Worm (Caenorhabditis elegans) whole organism, early embryonic: ENCODE data around the gene F58E6.11.

Experiments used
- B0310.2 ChIP-seq: sonication (generic microtip); optimal IDR thresholded peaks from 2 replicates; lab custom pipeline; 2016; ENCODE audit warnings: mild to moderate bottlenecking, missing genetic modification characterization, missing compliant biosample characterization
- F13C5.2 ChIP-seq: sonication (generic microtip); optimal IDR thresholded peaks from 2 replicates; lab custom pipeline; 2017; ENCODE audit warnings: mild to moderate bottlenecking, missing genetic modification characterization, inconsistent platforms, missing compliant biosample characterization
- aly-1 ChIP-seq: sonication (generic microtip); optimal IDR thresholded peaks from 2 replicates; lab custom pipeline; 2016; ENCODE audit warnings: missing genetic modification characterization, missing compliant biosample characterization
- ama-1 ChIP-seq: fragments of 150-350 bp; optimal IDR thresholded peaks from 2 replicates; lab custom pipeline; 2014
- ceh-13 ChIP-seq: fragments of 200-800 bp; sonication (Bioruptor generic); optimal IDR thresholded peaks from 2 replicates; lab custom pipeline; 2018; ENCODE audit warnings: mild to moderate bottlenecking, missing genetic modification characterization, missing compliant biosample characterization
- ceh-36 ChIP-seq: sonication (generic microtip); optimal IDR thresholded peaks from 2 replicates; lab custom pipeline; 2016; ENCODE audit warnings: missing genetic modification characterization, inconsistent platforms, missing compliant biosample characterization
- ets-7 ChIP-seq: sonication (generic microtip); optimal IDR thresholded peaks from 2 replicates; lab custom pipeline; 2016; ENCODE audit warnings: missing genotype, missing genetic modification characterization, missing compliant biosample characterization
- flt-1 ChIP-seq: fragments of 200-800 bp; sonication (Bioruptor generic); IDR thresholded peaks from 2 replicates; pipeline ENCODE4 v1.3.6; 2022; ENCODE audit warnings: missing genetic modification characterization, missing compliant biosample characterization
- hmbx-1 ChIP-seq: sonication (generic microtip); optimal IDR thresholded peaks from 2 replicates; lab custom pipeline; 2016; ENCODE audit warnings: mild to moderate bottlenecking, missing genetic modification characterization, missing compliant biosample characterization
- hmg-4 ChIP-seq: fragments of 200-800 bp; sonication (Bioruptor generic); optimal IDR thresholded peaks from 2 replicates; lab custom pipeline; 2018; ENCODE audit warnings: mild to moderate bottlenecking, missing genetic modification characterization, missing compliant biosample characterization
- hnd-1 ChIP-seq: sonication (generic microtip); optimal IDR thresholded peaks from 2 replicates; lab custom pipeline; 2016; ENCODE audit warnings: missing genetic modification characterization, missing compliant biosample characterization
- pes-1 ChIP-seq: fragments of 200-800 bp; sonication (Bioruptor generic); IDR thresholded peaks from 2 replicates; pipeline ENCODE4 v1.3.6; 2022; ENCODE audit warnings: missing genetic modification reagents, missing genetic modification characterization, missing compliant biosample characterization
- scrt-1 ChIP-seq: fragments of 200-800 bp; sonication (Bioruptor generic); IDR thresholded peaks from 2 replicates; pipeline ENCODE4 v1.3.6; 2022; ENCODE audit warnings: missing genetic modification characterization, missing compliant biosample characterization
- sea-1 ChIP-seq: fragments of 200-800 bp; sonication (Bioruptor generic); conservative IDR thresholded peaks from 2 replicates; pipeline ENCODE4 v1.3.6; 2022; ENCODE audit warnings: missing genetic modification characterization, missing compliant biosample characterization
- tbx-11 ChIP-seq: fragments of 200-800 bp; sonication (Bioruptor generic); IDR thresholded peaks from 2 replicates; pipeline ENCODE4 v1.3.6; 2022; ENCODE audit warnings: missing genetic modification characterization, missing compliant biosample characterization
- tbx-37 ChIP-seq: fragments of 200-800 bp; sonication (Bioruptor generic); conservative IDR thresholded peaks from 2 replicates; pipeline ENCODE4 v1.3.6; 2022; ENCODE audit warnings: missing genetic modification reagents, missing genetic modification characterization, missing compliant biosample characterization
- tra-4 ChIP-seq: sonication (generic microtip); optimal IDR thresholded peaks from 2 replicates; lab custom pipeline; 2017; ENCODE audit warnings: missing genetic modification characterization, missing compliant biosample characterization

F58E6.11 gene

ce11 chrV:9777645-9778044, 19.9 kb upstream of the F58E6.11 start, which contains the start of gene smg-4:
smg-4 (minus strand) TSS chrV:9777745.
- TF ChIP-seq tra-4 (tag; lab: Kevin White, UChicago) (no peak), hmbx-1 (tag; lab: Kevin White, UChicago) (no peak), tbx-37 (GFP tag; lab: Robert Waterston, UW) (no peak), aly-1 (no peak)

ce11 chrV:9775734-9776133, 17.9 kb upstream of the F58E6.11 start, which contains the start of gene F46B6.12:
F46B6.12 (minus strand) TSS chrV:9775834.
- TF ChIP-seq tra-4 (tag; lab: Kevin White, UChicago) (no peak), ama-1 (lab: Kevin White, UChicago) (no peak), ceh-13 (GFP tag; lab: Kevin White, UChicago) (no peak), hmbx-1 (tag; lab: Kevin White, UChicago) (no peak), pes-1 (GFP tag; lab: Robert Waterston, UW) (no peak), F13C5.2 (tag; lab: Kevin White, UChicago) (no peak), hnd-1 (tag; lab: Kevin White, UChicago) (no peak)

- no peak for TF ChIP-seq tbx-37 (GFP tag; lab: Robert Waterston, UW)
- TF ChIP-seq hnd-1 (tag; lab: Kevin White, UChicago): no peak
- TF ChIP-seq aly-1: no peak
- no peak for TF ChIP-seq ama-1 (lab: Kevin White, UChicago)
- TF ChIP-seq tbx-11 (GFP tag; lab: Robert Waterston, UW): no peak
- no peak for TF ChIP-seq pes-1 (GFP tag; lab: Robert Waterston, UW)
- TF ChIP-seq hmbx-1 (tag; lab: Kevin White, UChicago): no peak
- TF ChIP-seq F13C5.2 (tag; lab: Kevin White, UChicago): no peak
- TF ChIP-seq flt-1: no peak
- no peak for TF ChIP-seq ceh-36 (tag; lab: Kevin White, UChicago)
- TF ChIP-seq scrt-1 (GFP tag; lab: Robert Waterston, UW): no peak
- TF ChIP-seq B0310.2 (tag; lab: Kevin White, UChicago): no peak
- no peak for TF ChIP-seq ets-7 (tag; lab: Kevin White, UChicago)
- TF ChIP-seq hmg-4 (GFP tag; lab: Kevin White, UChicago): no peak
- TF ChIP-seq sea-1 (GFP tag; lab: Robert Waterston, UW): no peak
- no peak for TF ChIP-seq tra-4 (tag; lab: Kevin White, UChicago)
These were observed 14.2 kb upstream of the F58E6.11 start, which contains the start of gene F46B6.2 for ce11 chrV:9771970-9772369. F46B6.2 (plus strand) TSS chrV:9772285.

ce11 chrV:9771311-9771710, 13.5 kb upstream of the F58E6.11 start:
- no peak for TF ChIP-seq scrt-1 (GFP tag; lab: Robert Waterston, UW)
- TF ChIP-seq sea-1 (GFP tag; lab: Robert Waterston, UW): no peak
- no peak for TF ChIP-seq ceh-13 (GFP tag; lab: Kevin White, UChicago)
- TF ChIP-seq tbx-37 (GFP tag; lab: Robert Waterston, UW): no peak
- TF ChIP-seq hnd-1 (tag; lab: Kevin White, UChicago): no peak
- TF ChIP-seq ceh-36 (tag; lab: Kevin White, UChicago): no peak
- no peak for TF ChIP-seq ets-7 (tag; lab: Kevin White, UChicago)
- TF ChIP-seq flt-1: no peak
- TF ChIP-seq pes-1 (GFP tag; lab: Robert Waterston, UW): no peak
- TF ChIP-seq ama-1 (lab: Kevin White, UChicago): no peak

- no peak for TF ChIP-seq scrt-1 (GFP tag; lab: Robert Waterston, UW)
- TF ChIP-seq sea-1 (GFP tag; lab: Robert Waterston, UW): no peak
- no peak for TF ChIP-seq hmg-4 (GFP tag; lab: Kevin White, UChicago)
- TF ChIP-seq ceh-13 (GFP tag; lab: Kevin White, UChicago): no peak
- no peak for TF ChIP-seq F13C5.2 (tag; lab: Kevin White, UChicago)
- no peak for TF ChIP-seq ceh-36 (tag; lab: Kevin White, UChicago)
- TF ChIP-seq ama-1 (lab: Kevin White, UChicago): no peak
- TF ChIP-seq B0310.2 (tag; lab: Kevin White, UChicago): no peak
- no peak for TF ChIP-seq ets-7 (tag; lab: Kevin White, UChicago)
- no peak for TF ChIP-seq hmbx-1 (tag; lab: Kevin White, UChicago)
- TF ChIP-seq tra-4 (tag; lab: Kevin White, UChicago): no peak
- TF ChIP-seq hnd-1 (tag; lab: Kevin White, UChicago): no peak
- no peak for TF ChIP-seq tbx-37 (GFP tag; lab: Robert Waterston, UW)
- no peak for TF ChIP-seq pes-1 (GFP tag; lab: Robert Waterston, UW)
- no peak for TF ChIP-seq flt-1
- no peak for TF ChIP-seq tbx-11 (GFP tag; lab: Robert Waterston, UW)
- TF ChIP-seq aly-1: no peak
These were observed 11.3 kb upstream of the F58E6.11 start, which contains the start of gene unc-42 for ce11 chrV:9768828-9769778. unc-42 (minus strand) TSS chrV:9769391.

ce11 chrV:9767941-9768340, 10.2 kb upstream of the F58E6.11 start:
- TF ChIP-seq aly-1 (no peak), hnd-1 (tag; lab: Kevin White, UChicago) (no peak), ceh-13 (GFP tag; lab: Kevin White, UChicago) (no peak), ceh-36 (tag; lab: Kevin White, UChicago) (no peak), ama-1 (lab: Kevin White, UChicago) (no peak), scrt-1 (GFP tag; lab: Robert Waterston, UW) (no peak), pes-1 (GFP tag; lab: Robert Waterston, UW) (no peak)

- no peak for TF ChIP-seq ceh-13 (GFP tag; lab: Kevin White, UChicago)
- no peak for TF ChIP-seq B0310.2 (tag; lab: Kevin White, UChicago)
- no peak for TF ChIP-seq hmg-4 (GFP tag; lab: Kevin White, UChicago)
- TF ChIP-seq hmbx-1 (tag; lab: Kevin White, UChicago): no peak
- no peak for TF ChIP-seq aly-1
- TF ChIP-seq ets-7 (tag; lab: Kevin White, UChicago): no peak
- no peak for TF ChIP-seq F13C5.2 (tag; lab: Kevin White, UChicago)
- no peak for TF ChIP-seq flt-1
- TF ChIP-seq tra-4 (tag; lab: Kevin White, UChicago): no peak
These were observed 7.8 kb upstream of the F58E6.11 start for ce11 chrV:9765622-9766021.
